Fruit fly (Drosophila melanogaster): ENCODE data around the gene CG8369.

- TF ChIP-seq CG11294 (GFP tag; IDR thresholded peaks at IDR 0.05) = no peak
- no peak for TF ChIP-seq Eip78C (GFP tag)
- no peak for TF ChIP-seq fd85E (GFP tag; optimal IDR thresholded peaks at IDR 0.05)
- TF ChIP-seq Sox15 (GFP tag; optimal IDR thresholded peaks at IDR 0.05) = no peak
- no peak for TF ChIP-seq CG3032 (tag; optimal IDR thresholded peaks at IDR 0.05)
- no peak for TF ChIP-seq lz (GFP tag; optimal IDR thresholded peaks at IDR 0.05)
- TF ChIP-seq Hr38 (GFP tag; optimal IDR thresholded peaks at IDR 0.05) = no peak
These were observed 42.0 kb upstream of the CG8369 start, which contains the start of gene CG33191 for dm6 chr3R:8779823-8780222.

Data from whole organism, prepupa.